Worm (Caenorhabditis elegans) whole organism, late embryonic: ENCODE data around the gene Y32B12C.1.

ENCODE experiments used
- C08G9.2 ChIP-seq: sonication (generic microtip); optimal IDR thresholded peaks from 2 replicates; lab custom pipeline; 2016; ENCODE audit warnings: mild to moderate bottlenecking, missing genetic modification characterization, moderate library complexity, missing compliant biosample characterization
- F13H6.1 ChIP-seq: sonication (generic microtip); optimal IDR thresholded peaks from 2 replicates; lab custom pipeline; 2016; ENCODE audit warnings: missing genetic modification characterization, missing compliant biosample characterization
- K02D7.2 ChIP-seq: sonication (generic microtip); optimal IDR thresholded peaks from 2 replicates; lab custom pipeline; 2017; ENCODE audit warnings: mild to moderate bottlenecking, missing genetic modification characterization, missing compliant biosample characterization
- T23F11.4 ChIP-seq: fragments of 200-800 bp; sonication (Bioruptor generic); optimal IDR thresholded peaks from 2 replicates; lab custom pipeline; 2018; ENCODE audit warnings: mild to moderate bottlenecking, missing genetic modification characterization, missing compliant biosample characterization
- Y22D7AL.16 ChIP-seq: sonication (generic microtip); optimal IDR thresholded peaks from 2 replicates; lab custom pipeline; 2016; ENCODE audit warnings: missing genetic modification characterization, missing compliant biosample characterization
- ama-1 ChIP-seq: fragments of 150-350 bp; optimal IDR thresholded peaks from 2 replicates; lab custom pipeline; 2014
- ceh-14 ChIP-seq: sonication (generic microtip); optimal IDR thresholded peaks from 2 replicates; lab custom pipeline; 2016; ENCODE audit warnings: missing genotype, missing genetic modification characterization, missing compliant biosample characterization
- ceh-19 ChIP-seq: fragments of 200-800 bp; sonication (Bioruptor generic); optimal IDR thresholded peaks from 2 replicates; lab custom pipeline; 2018; ENCODE audit warnings: mild to moderate bottlenecking, missing genetic modification characterization, missing compliant biosample characterization
- ceh-22 ChIP-seq: sonication (generic microtip); optimal IDR thresholded peaks from 2 replicates; lab custom pipeline; 2017; ENCODE audit warnings: missing biosample characterization, missing genetic modification characterization
- ceh-31 ChIP-seq: sonication (generic microtip); optimal IDR thresholded peaks from 2 replicates; lab custom pipeline; 2016; ENCODE audit warnings: missing genetic modification characterization, missing compliant biosample characterization
- ceh-45 ChIP-seq: fragments of 200-800 bp; sonication (Bioruptor generic); IDR thresholded peaks from 2 replicates; pipeline ENCODE4 v1.3.6; 2022; ENCODE audit warnings: missing genetic modification reagents, missing genetic modification characterization, missing compliant biosample characterization
- ceh-6 ChIP-seq: fragments of 200-800 bp; sonication (Bioruptor generic); optimal IDR thresholded peaks from 2 replicates; lab custom pipeline; 2018; ENCODE audit warnings: mild to moderate bottlenecking, missing genetic modification characterization, missing compliant biosample characterization
- ceh-9 ChIP-seq: sonication (generic microtip); optimal IDR thresholded peaks from 2 replicates; lab custom pipeline; 2016; ENCODE audit warnings: mild to moderate bottlenecking, missing genetic modification characterization, inconsistent platforms, missing compliant biosample characterization
- che-1 ChIP-seq: sonication (generic microtip); optimal IDR thresholded peaks from 2 replicates; lab custom pipeline; 2016; ENCODE audit warnings: mild to moderate bottlenecking, missing genetic modification characterization, missing compliant biosample characterization
- dmd-4 ChIP-seq: sonication (generic microtip); optimal IDR thresholded peaks from 2 replicates; lab custom pipeline; 2016; ENCODE audit warnings: borderline replicate concordance, missing genetic modification characterization, missing compliant biosample characterization
- dve-1 ChIP-seq: sonication (generic microtip); optimal IDR thresholded peaks from 2 replicates; lab custom pipeline; 2017; ENCODE audit warnings: antibody characterized with exemption, mild to moderate bottlenecking, missing genetic modification characterization, missing compliant biosample characterization
- elt-2 ChIP-seq: sonication (generic microtip); optimal IDR thresholded peaks from 2 replicates; lab custom pipeline; 2016; ENCODE audit warnings: missing genetic modification reagents, missing genetic modification characterization, missing compliant biosample characterization
- elt-4 ChIP-seq: sonication (generic microtip); optimal IDR thresholded peaks from 2 replicates; lab custom pipeline; 2016; ENCODE audit warnings: missing genetic modification characterization, missing compliant biosample characterization
- ets-4 ChIP-seq: sonication (generic microtip); optimal IDR thresholded peaks from 2 replicates; lab custom pipeline; 2016; ENCODE audit warnings: missing genetic modification characterization, missing compliant biosample characterization
- fax-1 ChIP-seq: sonication (generic microtip); optimal IDR thresholded peaks from 2 replicates; lab custom pipeline; 2016; ENCODE audit warnings: missing genotype, missing genetic modification characterization, missing compliant biosample characterization
- fkh-10 ChIP-seq: fragments of 150-350 bp; optimal IDR thresholded peaks from 2 replicates; lab custom pipeline; 2014; ENCODE audit warnings: missing biosample characterization, missing genetic modification reagents, missing genetic modification characterization
- gmeb-2 ChIP-seq: sonication (generic microtip); optimal IDR thresholded peaks from 2 replicates; lab custom pipeline; 2016; ENCODE audit warnings: missing genetic modification characterization, inconsistent platforms, missing compliant biosample characterization
- hlh-13 ChIP-seq: fragments of 200-800 bp; sonication (Bioruptor generic); optimal IDR thresholded peaks from 2 replicates; lab custom pipeline; 2018; ENCODE audit warnings: mild to moderate bottlenecking, missing genetic modification characterization, missing compliant biosample characterization
- hlh-15 ChIP-seq: sonication (generic microtip); optimal IDR thresholded peaks from 2 replicates; lab custom pipeline; 2016; ENCODE audit warnings: missing genetic modification characterization, missing compliant biosample characterization
- hlh-6 ChIP-seq: sonication (generic microtip); optimal IDR thresholded peaks from 2 replicates; lab custom pipeline; 2016; ENCODE audit warnings: missing genotype, missing genetic modification characterization, missing compliant biosample characterization
- lim-6 ChIP-seq: sonication (generic microtip); optimal IDR thresholded peaks from 2 replicates; lab custom pipeline; 2016; ENCODE audit warnings: missing genetic modification characterization, missing compliant biosample characterization
- lin-11 ChIP-seq: fragments of 200-800 bp; sonication (Bioruptor generic); optimal IDR thresholded peaks from 2 replicates; lab custom pipeline; 2018; ENCODE audit warnings: mild to moderate bottlenecking, missing genetic modification characterization, missing compliant biosample characterization
- mec-3 ChIP-seq: sonication (generic microtip); optimal IDR thresholded peaks from 2 replicates; lab custom pipeline; 2016; ENCODE audit warnings: borderline replicate concordance, missing genetic modification characterization, missing compliant biosample characterization
- nhr-11 ChIP-seq: fragments of 150-350 bp; optimal IDR thresholded peaks from 2 replicates; lab custom pipeline; 2014; ENCODE audit warnings: missing biosample characterization, missing genetic modification characterization
- npax-4 ChIP-seq: sonication (generic microtip); optimal IDR thresholded peaks from 2 replicates; lab custom pipeline; 2016; ENCODE audit warnings: missing genetic modification characterization, missing compliant biosample characterization
- pat-9 ChIP-seq: fragments of 200-800 bp; sonication (Bioruptor generic); optimal IDR thresholded peaks from 2 replicates; lab custom pipeline; 2018; ENCODE audit warnings: mild to moderate bottlenecking, missing genetic modification characterization, moderate library complexity, missing compliant biosample characterization
- pax-1 ChIP-seq: fragments of 150-350 bp; optimal IDR thresholded peaks from 2 replicates; lab custom pipeline; 2014; ENCODE audit warnings: missing biosample characterization, missing genetic modification characterization
- pha-4 ChIP-seq: fragments of 150-350 bp; optimal IDR thresholded peaks from 2 replicates; lab custom pipeline; 2018; ENCODE audit warnings: missing biosample characterization, missing genetic modification reagents, missing genetic modification characterization
- pros-1 ChIP-seq: fragments of 150-350 bp; optimal IDR thresholded peaks from 2 replicates; lab custom pipeline; 2014; ENCODE audit warnings: missing biosample characterization, missing genetic modification reagents, missing genetic modification characterization
- ref-2 ChIP-seq: sonication (generic microtip); optimal IDR thresholded peaks from 2 replicates; lab custom pipeline; 2016; ENCODE audit warnings: missing genetic modification characterization, missing compliant biosample characterization
- sdc-2 ChIP-seq: sonication (generic microtip); optimal IDR thresholded peaks from 2 replicates; lab custom pipeline; 2016; ENCODE audit warnings: missing genotype, missing genetic modification characterization, missing compliant biosample characterization
- ttx-3 ChIP-seq: sonication (generic microtip); optimal IDR thresholded peaks from 2 replicates; lab custom pipeline; 2016; ENCODE audit warnings: missing genetic modification reagents, missing genetic modification characterization, missing compliant biosample characterization
- unc-86 ChIP-seq: sonication (generic microtip); optimal IDR thresholded peaks from 2 replicates; lab custom pipeline; 2016; ENCODE audit warnings: missing genetic modification characterization, missing compliant biosample characterization

Y32B12C.1 gene

ce11 chrV:16606313-16606712 lies at the start of gene Y32B12C.1:
Y32B12C.1 (plus strand) TSS chrV:16606613.
- no peak for TF ChIP-seq ceh-6
- TF ChIP-seq elt-2 (tag; lab: Kevin White, UChicago) = no peak
- TF ChIP-seq ceh-14 (tag; lab: Kevin White, UChicago) = no peak
- no peak for TF ChIP-seq pros-1
- no peak for TF ChIP-seq pat-9 (tag; lab: Kevin White, UChicago)
- no peak for TF ChIP-seq lim-6 (tag; lab: Kevin White, UChicago)

DNA sequence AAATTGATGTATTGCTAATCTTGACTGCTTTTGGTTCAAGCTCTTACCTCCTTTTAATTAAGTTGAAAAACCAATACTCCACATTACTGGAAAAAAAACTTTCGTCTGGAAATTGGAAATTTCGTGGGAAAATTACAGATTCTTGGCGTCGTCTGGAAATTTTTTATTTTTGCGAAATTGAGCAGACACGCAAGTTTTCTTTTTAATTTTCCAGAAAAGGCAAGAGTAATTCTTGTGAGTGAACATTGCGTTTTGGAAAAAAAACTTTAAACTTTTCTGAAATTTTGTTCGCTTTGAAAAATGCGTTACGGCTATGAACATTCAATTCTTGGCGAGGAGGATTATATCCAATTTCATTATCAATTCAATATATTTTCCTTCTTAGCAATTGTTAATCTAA lies 40.8 kb upstream of the Y32B12C.1 start, which contains the start of gene sru-45:
TSS of gene sru-45 (plus strand) at position 301 of the 400 bp plus-strand sequence.
- TF ChIP-seq che-1 (tag; lab: Kevin White, UChicago) (no peak), ceh-22 (tag; lab: Kevin White, UChicago) (no peak), elt-4 (tag; lab: Kevin White, UChicago) (no peak), dve-1 (tag; lab: Kevin White, UChicago) (no peak), K02D7.2 (tag; lab: Kevin White, UChicago) (no peak), unc-86 (no peak), T23F11.4 (GFP tag; lab: Kevin White, UChicago) (no peak), gmeb-2 (no peak), C08G9.2 (tag; lab: Kevin White, UChicago) (no peak), ama-1 (lab: Kevin White, UChicago) (no peak), lim-6 (tag; lab: Kevin White, UChicago) (no peak), mec-3 (tag; lab: Kevin White, UChicago) (no peak), pax-1 (no peak)

DNA sequence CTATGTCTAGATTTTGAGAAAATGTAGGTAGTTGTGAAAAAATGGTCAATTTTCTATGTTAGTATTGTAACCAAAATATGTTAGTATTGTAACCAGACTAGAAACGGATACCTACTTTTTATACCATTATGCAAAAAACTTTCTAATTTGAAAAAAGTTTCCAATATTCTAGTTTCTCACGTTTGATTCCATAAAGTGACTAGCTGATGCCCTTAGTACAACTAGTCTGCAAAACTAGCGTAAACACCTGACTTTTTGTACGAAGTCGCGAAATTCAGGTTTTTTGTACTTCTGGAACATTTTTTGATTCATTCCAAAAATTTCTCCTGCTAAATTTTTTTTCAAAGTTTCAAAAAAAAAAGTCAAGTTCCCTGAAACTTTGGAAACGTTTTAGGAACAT lies 38.4 kb upstream of the Y32B12C.1 start:
- TF ChIP-seq pha-4 (tag; lab: Kevin White, UChicago) (no peak), ceh-19 (GFP tag; lab: Kevin White, UChicago) (no peak), npax-4 (tag; lab: Kevin White, UChicago) (no peak), ama-1 (lab: Kevin White, UChicago) (no peak), ceh-31 (tag; lab: Kevin White, UChicago) (no peak), hlh-15 (tag; lab: Kevin White, UChicago) (no peak), nhr-11 (no peak), sdc-2 (tag; lab: Kevin White, UChicago) (no peak), ets-4 (no peak)

- TF ChIP-seq ceh-45 (GFP tag; lab: Robert Waterston, UW) (no peak), hlh-13 (no peak), lin-11 (tag; lab: Kevin White, UChicago) (no peak), C08G9.2 (tag; lab: Kevin White, UChicago) (no peak), ceh-6 (no peak), ttx-3 (tag; lab: Kevin White, UChicago) (no peak)
Observed at ce11 chrV:16570697-16571096, 35.7 kb upstream of the Y32B12C.1 start, which contains the start of gene nhr-233. nhr-233 (minus strand) TSS chrV:16570797.

ce11 chrV:16573168-16573567 lies 33.2 kb upstream of the Y32B12C.1 start, which contains the start of gene str-149:
str-149 (plus strand) TSS chrV:16573468.
- TF ChIP-seq hlh-15 (tag; lab: Kevin White, UChicago) (no peak), fkh-10 (GFP tag; lab: Kevin White, UChicago) (no peak), F13H6.1 (tag; lab: Kevin White, UChicago) (no peak), ceh-9 (no peak)

- TF ChIP-seq ref-2 (tag; lab: Kevin White, UChicago) (no peak), npax-4 (tag; lab: Kevin White, UChicago) (no peak), Y22D7AL.16 (tag; lab: Kevin White, UChicago) (no peak), mec-3 (tag; lab: Kevin White, UChicago) (no peak), hlh-15 (tag; lab: Kevin White, UChicago) (no peak), hlh-6 (tag; lab: Kevin White, UChicago) (no peak), gmeb-2 (no peak), fax-1 (tag; lab: Kevin White, UChicago) (no peak), ets-4 (no peak), K02D7.2 (tag; lab: Kevin White, UChicago) (no peak), ceh-6 (no peak), ceh-22 (tag; lab: Kevin White, UChicago) (no peak), dmd-4 (tag; lab: Kevin White, UChicago) (no peak)
Observed at ce11 chrV:16575900-16576299, 30.5 kb upstream of the Y32B12C.1 start, which contains the start of gene str-151. str-151 (plus strand) TSS chrV:16576200.
